Fruit fly (Drosophila melanogaster) whole organism, embryonic: ENCODE results near the gene CG33191.

Experiments used
- CG10543 ChIP-seq: fragments of 200-800 bp; sonication (Bioruptor generic); optimal IDR thresholded peaks from 3 replicates; lab custom pipeline; 2017; ENCODE audit warnings: missing biosample characterization, mild to moderate bottlenecking, missing genetic modification characterization, moderate library complexity
- CG10979 ChIP-seq: fragments of 200-800 bp; sonication (Bioruptor generic); optimal IDR thresholded peaks from 2 replicates; lab custom pipeline; 2018; ENCODE audit warnings: missing biosample characterization, mild to moderate bottlenecking, missing genetic modification characterization, moderate library complexity
- CG12104 ChIP-seq: fragments of 200-800 bp; sonication (Bioruptor generic); optimal IDR thresholded peaks from 3 replicates; lab custom pipeline; 2016; ENCODE audit warnings: missing biosample characterization, missing genetic modification characterization
- CG12236 ChIP-seq: fragments of 200-800 bp; sonication (Bioruptor generic); optimal IDR thresholded peaks from 2 replicates; lab custom pipeline; 2016; ENCODE audit warnings: missing biosample characterization, missing genetic modification characterization
- CG12942 ChIP-seq: fragments of 200-800 bp; sonication (Bioruptor generic); optimal IDR thresholded peaks from 3 replicates; lab custom pipeline; 2016; ENCODE audit warnings: missing biosample characterization, missing genetic modification characterization
- CG15514 ChIP-seq: fragments of 200-800 bp; sonication (Bioruptor generic); optimal IDR thresholded peaks from 3 replicates; lab custom pipeline; 2017; ENCODE audit warnings: missing biosample characterization, missing genetic modification characterization, mild to moderate bottlenecking, moderate library complexity, missing genetic modification reagents
- CG2199 ChIP-seq: fragments of 200-800 bp; sonication (Bioruptor generic); IDR thresholded peaks from 3 replicates; pipeline ENCODE4 v1.3.6; 2022; ENCODE audit warnings: missing biosample characterization, missing genetic modification characterization
- CG2875 ChIP-seq: fragments of 200-800 bp; sonication (Bioruptor generic); optimal IDR thresholded peaks from 2 replicates; lab custom pipeline; 2017; ENCODE audit warnings: missing biosample characterization, mild to moderate bottlenecking, missing genetic modification characterization, missing genetic modification reagents
- CG2889 ChIP-seq: fragments of 200-800 bp; sonication (Bioruptor generic); IDR thresholded peaks from 3 replicates; pipeline ENCODE4 v1.3.6; 2022; ENCODE audit warnings: missing biosample characterization, missing genetic modification characterization
- CG32767 ChIP-seq: fragments of 200-800 bp; sonication (Bioruptor generic); IDR thresholded peaks from 2 replicates; pipeline ENCODE4 v1.3.6; 2022; ENCODE audit warnings: missing biosample characterization, missing genetic modification characterization
- CG33557 ChIP-seq: fragments of 200-800 bp; sonication (Bioruptor generic); optimal IDR thresholded peaks from 2 replicates; lab custom pipeline; 2019; ENCODE audit warnings: missing biosample characterization, mild to moderate bottlenecking, missing genetic modification characterization, moderate library complexity
- CG34376 ChIP-seq: fragments of 200-800 bp; sonication (Bioruptor generic); optimal IDR thresholded peaks from 2 replicates; lab custom pipeline; 2018; ENCODE audit warnings: missing biosample characterization, mild to moderate bottlenecking, missing genetic modification characterization
- D19A ChIP-seq: fragments of 200-800 bp; optimal IDR thresholded peaks from 3 replicates; lab custom pipeline; 2019; ENCODE audit warnings: missing biosample characterization, mild to moderate bottlenecking, missing genetic modification characterization, moderate library complexity
- Dll ChIP-seq: fragments of 200-800 bp; sonication (Bioruptor generic); IDR thresholded peaks from 4 replicates; pipeline ENCODE4 v1.3.6; 2022; ENCODE audit warnings: missing biosample characterization, missing genetic modification characterization; ENCODE audit not compliant: partially characterized antibody
- Dp ChIP-seq: fragments of 200-800 bp; sonication (Bioruptor generic); optimal IDR thresholded peaks from 2 replicates; lab custom pipeline; 2018; ENCODE audit warnings: missing biosample characterization, mild to moderate bottlenecking, missing genetic modification characterization, moderate library complexity
- E2f1 ChIP-seq: fragments of 200-800 bp; sonication (Bioruptor generic); IDR thresholded peaks from 2 replicates; pipeline ENCODE4 v1.3.6; 2022; ENCODE audit warnings: missing biosample characterization, missing genetic modification characterization
- E2f2 ChIP-seq: fragments of 200-800 bp; sonication (Bioruptor generic); IDR thresholded peaks from 2 replicates; pipeline ENCODE4 v1.3.6; 2022; ENCODE audit warnings: missing biosample characterization, missing genetic modification characterization
- Elba2 ChIP-seq: fragments of 200-800 bp; sonication (Bioruptor generic); optimal IDR thresholded peaks from 3 replicates; lab custom pipeline; 2016; ENCODE audit warnings: missing biosample characterization, missing genetic modification characterization
- Fer1 ChIP-seq: fragments of 200-800 bp; sonication (Bioruptor generic); optimal IDR thresholded peaks from 2 replicates; lab custom pipeline; 2017; ENCODE audit warnings: missing biosample characterization, mild to moderate bottlenecking, missing genetic modification characterization
- GATAe ChIP-seq: fragments of 200-800 bp; sonication (Bioruptor generic); conservative IDR thresholded peaks from 2 replicates; pipeline ENCODE4 v1.3.6; 2022; ENCODE audit warnings: missing biosample characterization, missing genetic modification characterization
- HmgZ ChIP-seq: fragments of 200-800 bp; sonication (Bioruptor generic); optimal IDR thresholded peaks from 2 replicates; lab custom pipeline; 2018; ENCODE audit warnings: missing biosample characterization, mild to moderate bottlenecking, missing genetic modification characterization
- Hmr ChIP-seq: fragments of 200-800 bp; sonication (Bioruptor generic); optimal IDR thresholded peaks from 3 replicates; lab custom pipeline; 2017; ENCODE audit warnings: mild to moderate bottlenecking, missing biosample characterization, missing genetic modification reagents, missing genetic modification characterization
- Med ChIP-seq: fragments of 200-800 bp; sonication (Bioruptor generic); peaks from one replicate; lab custom pipeline; 2016; ENCODE audit warnings: missing biosample characterization, missing genetic modification characterization, mild to moderate bottlenecking, inconsistent platforms, moderate library complexity
- Oaz ChIP-seq: fragments of 200-800 bp; sonication (Bioruptor generic); IDR thresholded peaks from 2 replicates; pipeline ENCODE4 v1.3.6; 2022; ENCODE audit warnings: missing biosample characterization, missing genetic modification characterization
- Opbp ChIP-seq: fragments of 200-800 bp; sonication (Bioruptor generic); IDR thresholded peaks from 3 replicates; pipeline ENCODE4 v1.3.6; 2022; ENCODE audit warnings: missing biosample characterization, missing genetic modification characterization; ENCODE audit not compliant: partially characterized antibody
- caup ChIP-seq: fragments of 200-800 bp; sonication (Bioruptor generic); optimal IDR thresholded peaks from 3 replicates; lab custom pipeline; 2017; ENCODE audit warnings: missing biosample characterization, mild to moderate bottlenecking, missing genetic modification characterization, moderate library complexity; ENCODE audit not compliant: severe bottlenecking
- cg ChIP-seq: fragments of 200-800 bp; sonication (Bioruptor generic); optimal IDR thresholded peaks from 3 replicates; lab custom pipeline; 2019; ENCODE audit warnings: missing biosample characterization, mild to moderate bottlenecking, missing genetic modification characterization, moderate library complexity
- chinmo ChIP-seq: fragments of 200-800 bp; sonication (Bioruptor generic); IDR thresholded peaks from 4 replicates; pipeline ENCODE4 v1.3.6; 2022; ENCODE audit warnings: missing biosample characterization, missing genetic modification characterization; ENCODE audit not compliant: partially characterized antibody
- chm ChIP-seq: fragments of 200-800 bp; sonication (Bioruptor generic); IDR thresholded peaks from 2 replicates; pipeline ENCODE4 v1.3.6; 2022; ENCODE audit warnings: missing biosample characterization, missing genetic modification characterization
- fu2 ChIP-seq: fragments of 200-800 bp; sonication (Bioruptor generic); optimal IDR thresholded peaks from 2 replicates; lab custom pipeline; 2016; ENCODE audit warnings: missing biosample characterization, missing genetic modification characterization
- insv ChIP-seq, 2 experiments: fragments of 200-800 bp; sonication (Bioruptor generic); optimal IDR thresholded peaks; 3 replicates each; lab custom pipeline; 2016 to 2018; ENCODE audit warnings: missing biosample characterization in 2 of 2, missing genetic modification characterization in 2 of 2
- mam ChIP-seq: fragments of 200-800 bp; sonication (Bioruptor generic); optimal IDR thresholded peaks from 3 replicates; lab custom pipeline; 2016; ENCODE audit warnings: missing biosample characterization, missing genetic modification characterization
- mirr ChIP-seq: fragments of 200-800 bp; sonication (Bioruptor generic); optimal IDR thresholded peaks from 3 replicates; lab custom pipeline; 2018; ENCODE audit warnings: missing biosample characterization, mild to moderate bottlenecking, missing genetic modification characterization
- pzg ChIP-seq: fragments of 200-800 bp; sonication (Bioruptor generic); optimal IDR thresholded peaks from 3 replicates; lab custom pipeline; 2018; ENCODE audit warnings: missing biosample characterization, mild to moderate bottlenecking, missing genetic modification characterization, moderate library complexity
- slou ChIP-seq: fragments of 200-800 bp; sonication (Bioruptor generic); optimal IDR thresholded peaks from 3 replicates; lab custom pipeline; 2016; ENCODE audit warnings: missing biosample characterization, missing genetic modification characterization
- stwl ChIP-seq: fragments of 200-800 bp; sonication (Bioruptor generic); optimal IDR thresholded peaks from 3 replicates; lab custom pipeline; 2018; ENCODE audit warnings: missing biosample characterization, mild to moderate bottlenecking, missing genetic modification characterization, moderate library complexity
- sug ChIP-seq: fragments of 200-800 bp; optimal IDR thresholded peaks from 2 replicates; lab custom pipeline; 2019; ENCODE audit warnings: missing biosample characterization, mild to moderate bottlenecking, missing genetic modification characterization, moderate library complexity
- vvl ChIP-seq: fragments of 200-800 bp; sonication (Bioruptor generic); IDR thresholded peaks from 2 replicates; pipeline ENCODE4 v1.3.6; 2022; ENCODE audit warnings: missing biosample characterization, missing genetic modification characterization
- zen ChIP-seq: fragments of 200-800 bp; sonication (Bioruptor generic); optimal IDR thresholded peaks from 3 replicates; lab custom pipeline; 2018; ENCODE audit warnings: missing biosample characterization, mild to moderate bottlenecking, missing genetic modification characterization, moderate library complexity

The CG33191 gene

DNA sequence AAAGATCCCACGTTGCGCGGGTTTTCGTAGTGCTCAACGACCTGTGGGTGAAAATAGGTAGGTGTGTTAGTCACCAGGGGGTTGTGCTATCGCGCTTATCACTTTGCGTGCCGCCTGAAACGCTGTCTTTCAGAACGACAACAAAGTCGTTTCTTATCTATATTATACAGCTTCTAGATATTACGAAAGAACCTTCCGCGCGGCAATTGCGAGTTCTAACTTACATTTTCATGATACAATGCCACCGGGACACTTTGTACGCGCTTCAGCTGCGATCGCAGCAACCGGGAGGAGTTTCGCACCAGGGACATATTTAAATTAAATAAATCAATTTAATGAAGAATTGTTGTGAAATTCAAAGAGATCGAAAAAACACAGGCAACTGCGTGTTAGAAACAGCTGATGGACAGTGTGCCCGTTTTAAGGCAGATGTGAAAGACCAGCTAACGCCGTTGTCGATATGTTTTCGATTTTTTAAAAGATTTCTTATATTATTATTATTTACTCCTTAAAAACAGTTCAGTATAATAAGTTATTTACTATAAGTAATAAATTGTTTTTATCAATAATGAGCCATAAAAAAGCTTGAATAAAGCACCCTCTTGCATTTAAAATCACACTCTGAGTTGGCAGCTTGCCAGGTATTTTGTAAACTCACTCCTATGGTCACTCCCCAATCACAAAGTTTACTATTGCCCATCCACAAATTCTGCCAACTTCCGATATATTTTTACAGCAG, 44.2 kb upstream of the CG33191 start, which contains the start of the genes IscU and CG8379 (continued):
- TF ChIP-seq CG12942 (GFP tag; lab: Kevin White, UChicago) (no peak), fu2 (GFP tag; lab: Kevin White, UChicago) (no peak), Fer1 (GFP tag; lab: Kevin White, UChicago) (peak; percentile 15), CG12104 (GFP tag; lab: Kevin White, UChicago) (no peak), CG33557 (GFP tag; lab: Kevin White, UChicago) (peak; percentile 36), pzg (GFP tag; lab: Kevin White, UChicago) (peak; percentile 68), stwl (tag; lab: Kevin White, UChicago) (peak; percentile 92), CG12236 (no peak), CG2889 (GFP tag; lab: Robert Waterston, UW) (no peak), Dll (GFP tag; lab: Robert Waterston, UW) (peak; percentile 81), CG10979 (tag; lab: Kevin White, UChicago) (no peak), CG15514 (GFP tag; lab: Kevin White, UChicago) (peak; percentile 50), Opbp (no peak), GATAe (0 out of 2 replicates have a peak, but pooled peaks have one; percentile 10), CG32767 (no peak), insv (GFP tag; optimal IDR thresholded peaks at IDR 0.05; lab: Kevin White, UChicago) (peak in 1 of 2 experiments; percentile 3), E2f1 (GFP tag; lab: Robert Waterston, UW) (no peak), D19A (peak; percentile 42), CG2875 (GFP tag; lab: Kevin White, UChicago) (no peak), Oaz (GFP tag; lab: Robert Waterston, UW) (no peak), CG2199 (GFP tag; lab: Robert Waterston, UW) (no peak), Hmr (GFP tag; lab: Kevin White, UChicago) (no peak), zen (tag; lab: Kevin White, UChicago) (no peak), Dp (GFP tag; lab: Kevin White, UChicago) (peak; percentile 37), chm (GFP tag; lab: Robert Waterston, UW) (no peak)
- TF ChIP-seq, all 482 proteins: peak for 72

DNA sequence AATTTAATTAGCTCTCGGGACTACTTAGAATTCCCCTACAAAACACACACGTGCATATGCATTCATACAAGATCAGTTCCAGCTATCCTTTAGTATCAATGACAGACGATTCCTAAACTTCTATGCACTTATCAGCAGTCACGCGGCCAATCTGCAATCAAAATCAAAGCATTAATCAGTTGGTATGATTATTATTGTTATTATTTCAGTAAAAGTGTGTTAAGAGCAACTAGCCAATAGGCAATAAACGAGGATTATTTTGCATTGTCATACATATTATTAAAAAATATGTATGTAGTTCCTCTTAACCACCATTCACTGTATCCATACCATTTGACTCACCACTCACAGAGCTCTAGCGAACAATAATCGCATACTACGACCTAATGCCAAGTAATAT, 43.2 kb upstream of the CG33191 start:
- peak; percentile 36 for TF ChIP-seq Med (GFP tag; lab: Kevin White, UChicago)
- TF ChIP-seq Elba2 (GFP tag; lab: Kevin White, UChicago) = no peak
- no peak for TF ChIP-seq mam (GFP tag; lab: Kevin White, UChicago)

DNA sequence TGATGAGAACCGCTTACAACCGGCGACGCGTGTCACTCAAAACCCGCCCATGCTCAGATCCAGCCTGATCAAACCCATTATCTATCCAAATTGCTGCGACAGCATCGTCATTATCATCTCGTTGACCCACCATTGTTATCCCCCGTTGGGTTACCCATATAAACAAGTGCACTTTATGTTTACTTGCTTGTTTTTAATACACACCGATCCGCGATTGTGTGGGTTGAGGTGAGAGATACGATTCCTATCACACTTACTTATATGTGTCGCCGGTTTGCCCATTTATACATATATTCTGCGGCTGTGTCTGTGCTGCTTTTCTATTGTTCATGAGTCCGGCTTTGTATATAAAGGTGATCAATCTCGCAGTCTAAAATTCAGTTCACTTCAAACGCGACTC, 41.9 kb upstream of the CG33191 start, which contains the start of gene CG8369:
Gene CG8369, plus strand, starts transcription at position 386 of the 400 bp plus-strand sequence.
- peak; percentile 48; the same call in 1 of the 4 replicates for TF ChIP-seq chinmo (GFP tag; lab: Robert Waterston, UW)
- no peak for TF ChIP-seq HmgZ
- TF ChIP-seq caup (GFP tag; lab: Kevin White, UChicago) = no peak
- peak; percentile 17 for TF ChIP-seq CG10543 (GFP tag; lab: Kevin White, UChicago)
- peak; percentile 48 for TF ChIP-seq cg (GFP tag; lab: Kevin White, UChicago)
- TF ChIP-seq CG34376 (GFP tag; lab: Kevin White, UChicago) = peak; percentile 54
- TF ChIP-seq sug (tag; lab: Kevin White, UChicago) = peak; percentile 2
- TF ChIP-seq E2f2 (GFP tag; lab: Robert Waterston, UW) = 0 out of 2 replicates have a peak, but pooled peaks have one; percentile 22
- no peak for TF ChIP-seq vvl (GFP tag; lab: Robert Waterston, UW)
- TF ChIP-seq slou (GFP tag; lab: Kevin White, UChicago) = no peak
- peak; percentile 24 for TF ChIP-seq mirr (GFP tag; lab: Kevin White, UChicago)
- TF ChIP-seq Med (GFP tag; lab: Kevin White, UChicago) = peak; percentile 15
